Worm (Caenorhabditis elegans): ENCODE data around the gene irld-15.

ce11 chrV:2324260-2324659, 20.6 kb upstream of the irld-15 start:
- TF ChIP-seq nhr-25 (tag; optimal IDR thresholded peaks at IDR 0.05) (no peak), R02D3.7 (tag; optimal IDR thresholded peaks at IDR 0.05) (no peak), nhr-23 (tag; optimal IDR thresholded peaks at IDR 0.05) (no peak), nhr-77 (tag; optimal IDR thresholded peaks at IDR 0.05) (no peak), snpc-4 (tag; optimal IDR thresholded peaks at IDR 0.05) (no peak), elt-1 (tag; optimal IDR thresholded peaks at IDR 0.05) (no peak), ceh-16 (tag; optimal IDR thresholded peaks at IDR 0.05) (no peak), mbf-1 (tag; optimal IDR thresholded peaks at IDR 0.05) (no peak), crh-2 (tag; optimal IDR thresholded peaks at IDR 0.05) (peak; percentile 19), ceh-82 (tag; optimal IDR thresholded peaks at IDR 0.05) (no peak), nhr-11 (tag; optimal IDR thresholded peaks at IDR 0.05) (no peak)
